Worm (Caenorhabditis elegans) whole organism, L4 larva: ENCODE measurements around the gene F52E10.4.

ENCODE experiments used
- T20F7.1 ChIP-seq: fragments of 200-800 bp; sonication (Bioruptor generic); optimal IDR thresholded peaks from 2 replicates; lab custom pipeline; 2018; ENCODE audit warnings: mild to moderate bottlenecking, missing genetic modification characterization, missing compliant biosample characterization
- aly-2 ChIP-seq: sonication (generic microtip); optimal IDR thresholded peaks from 2 replicates; lab custom pipeline; 2018; ENCODE audit warnings: missing biosample characterization, missing genetic modification characterization
- dve-1 ChIP-seq: sonication (generic microtip); optimal IDR thresholded peaks from 2 replicates; lab custom pipeline; 2017; ENCODE audit warnings: antibody characterized with exemption, mild to moderate bottlenecking, missing genetic modification characterization, missing compliant biosample characterization; ENCODE audit not compliant: insufficient read depth
- lin-29 ChIP-seq: fragments of 200-800 bp; sonication (Bioruptor generic); IDR thresholded peaks from 2 replicates; pipeline ENCODE4 v1.3.6; 2022; ENCODE audit warnings: missing genetic modification reagents, missing genetic modification characterization, missing compliant biosample characterization
- lin-38 ChIP-seq: fragments of 200-800 bp; sonication (Bioruptor generic); IDR thresholded peaks from 2 replicates; pipeline ENCODE4 v1.3.6; 2022; ENCODE audit warnings: missing genetic modification reagents, missing genetic modification characterization, missing compliant biosample characterization
- lsy-2 ChIP-seq, 2 experiments: fragments of 150-350 bp in 1 of 2; sonication (generic microtip) in 1 of 2; optimal IDR thresholded peaks; 2 replicates each; lab custom pipeline; 2014 to 2017; ENCODE audit warnings: missing biosample characterization in 2 of 2, missing genetic modification characterization in 2 of 2
- mep-1 ChIP-seq: fragments of 150-350 bp; sonication (generic microtip); optimal IDR thresholded peaks from 3 replicates; lab custom pipeline; 2014; ENCODE audit warnings: missing biosample characterization, missing genetic modification characterization
- skn-1 ChIP-seq: fragments of 150-350 bp; optimal IDR thresholded peaks from 2 replicates; lab custom pipeline; 2014; ENCODE audit warnings: missing biosample characterization, missing genetic modification characterization
- unc-130 ChIP-seq: sonication (generic microtip); optimal IDR thresholded peaks from 2 replicates; lab custom pipeline; 2016; ENCODE audit warnings: missing genetic modification reagents, missing genetic modification characterization, missing compliant biosample characterization
- unc-39 ChIP-seq: sonication (generic microtip); optimal IDR thresholded peaks from 2 replicates; lab custom pipeline; 2017; ENCODE audit warnings: missing biosample characterization, missing genetic modification characterization
- ztf-11 ChIP-seq: fragments of 150-350 bp; optimal IDR thresholded peaks from 2 replicates; lab custom pipeline; 2014; ENCODE audit warnings: missing biosample characterization, missing genetic modification characterization

DNA sequence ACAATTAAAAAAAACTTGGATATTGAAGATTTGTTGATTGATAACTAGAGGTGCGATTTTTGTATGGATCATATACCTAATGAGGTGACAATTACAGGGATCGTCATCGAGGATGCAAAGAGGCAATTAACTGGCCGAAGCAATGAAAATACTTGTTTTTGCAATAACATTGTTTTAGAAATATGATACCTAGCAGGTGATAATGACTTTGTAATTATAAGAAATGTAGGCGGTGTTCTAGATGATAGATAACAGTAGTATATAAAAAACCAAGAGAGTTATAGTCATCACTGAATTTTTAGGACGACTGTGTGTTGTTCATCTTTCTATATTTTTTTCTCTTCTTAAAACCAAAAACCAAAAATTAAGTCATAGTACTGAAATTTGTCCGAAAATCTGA is 35.5 kb upstream of the F52E10.4 start, which contains the start of gene C11G6.2:
- TF ChIP-seq dve-1 (no peak), lsy-2 (tag; optimal IDR thresholded peaks at IDR 0.05; lab: Kevin White, UChicago) (no peak), unc-130 (GFP tag; lab: Kevin White, UChicago) (no peak), T20F7.1 (GFP tag; lab: Kevin White, UChicago) (no peak), ztf-11 (tag; lab: Kevin White, UChicago) (no peak), unc-39 (tag; lab: Kevin White, UChicago) (no peak), lin-38 (GFP tag; lab: Robert Waterston, UW) (no peak), lin-29 (GFP tag; lab: Robert Waterston, UW) (no peak), mep-1 (tag; lab: Kevin White, UChicago) (no peak), aly-2 (tag; lab: Kevin White, UChicago) (no peak), skn-1 (no peak)
